Worm (Caenorhabditis elegans): ENCODE data around the gene dpf-6.

ce11 chrIII:8027942-8028341 lies 10.1 kb upstream of the dpf-6 start, which contains the start of gene mdt-30:
- no peak for TF ChIP-seq ama-1 (optimal IDR thresholded peaks at IDR 0.05)
- TF ChIP-seq ets-7 (tag; optimal IDR thresholded peaks at IDR 0.05): no peak
